Worm (Caenorhabditis elegans) whole organism, early embryonic: Measurements from ENCODE around the gene Y39A3A.2.

Experiments
- B0310.2 ChIP-seq: sonication (generic microtip); optimal IDR thresholded peaks from 2 replicates; lab custom pipeline; 2016; ENCODE audit warnings: mild to moderate bottlenecking, missing genetic modification characterization, missing compliant biosample characterization
- aly-1 ChIP-seq: sonication (generic microtip); optimal IDR thresholded peaks from 2 replicates; lab custom pipeline; 2016; ENCODE audit warnings: missing genetic modification characterization, missing compliant biosample characterization
- ama-1 ChIP-seq: fragments of 150-350 bp; optimal IDR thresholded peaks from 2 replicates; lab custom pipeline; 2014
- ceh-36 ChIP-seq: sonication (generic microtip); optimal IDR thresholded peaks from 2 replicates; lab custom pipeline; 2016; ENCODE audit warnings: missing genetic modification characterization, inconsistent platforms, missing compliant biosample characterization
- ets-7 ChIP-seq: sonication (generic microtip); optimal IDR thresholded peaks from 2 replicates; lab custom pipeline; 2016; ENCODE audit warnings: missing genotype, missing genetic modification characterization, missing compliant biosample characterization
- flt-1 ChIP-seq: fragments of 200-800 bp; sonication (Bioruptor generic); IDR thresholded peaks from 2 replicates; pipeline ENCODE4 v1.3.6; 2022; ENCODE audit warnings: missing genetic modification characterization, missing compliant biosample characterization
- hmbx-1 ChIP-seq: sonication (generic microtip); optimal IDR thresholded peaks from 2 replicates; lab custom pipeline; 2016; ENCODE audit warnings: mild to moderate bottlenecking, missing genetic modification characterization, missing compliant biosample characterization
- hmg-4 ChIP-seq: fragments of 200-800 bp; sonication (Bioruptor generic); optimal IDR thresholded peaks from 2 replicates; lab custom pipeline; 2018; ENCODE audit warnings: mild to moderate bottlenecking, missing genetic modification characterization, missing compliant biosample characterization
- hnd-1 ChIP-seq: sonication (generic microtip); optimal IDR thresholded peaks from 2 replicates; lab custom pipeline; 2016; ENCODE audit warnings: missing genetic modification characterization, missing compliant biosample characterization
- scrt-1 ChIP-seq: fragments of 200-800 bp; sonication (Bioruptor generic); IDR thresholded peaks from 2 replicates; pipeline ENCODE4 v1.3.6; 2022; ENCODE audit warnings: missing genetic modification characterization, missing compliant biosample characterization
- sea-1 ChIP-seq: fragments of 200-800 bp; sonication (Bioruptor generic); conservative IDR thresholded peaks from 2 replicates; pipeline ENCODE4 v1.3.6; 2022; ENCODE audit warnings: missing genetic modification characterization, missing compliant biosample characterization
- tbx-11 ChIP-seq: fragments of 200-800 bp; sonication (Bioruptor generic); IDR thresholded peaks from 2 replicates; pipeline ENCODE4 v1.3.6; 2022; ENCODE audit warnings: missing genetic modification characterization, missing compliant biosample characterization
- tbx-37 ChIP-seq: fragments of 200-800 bp; sonication (Bioruptor generic); conservative IDR thresholded peaks from 2 replicates; pipeline ENCODE4 v1.3.6; 2022; ENCODE audit warnings: missing genetic modification reagents, missing genetic modification characterization, missing compliant biosample characterization
- tra-4 ChIP-seq: sonication (generic microtip); optimal IDR thresholded peaks from 2 replicates; lab custom pipeline; 2017; ENCODE audit warnings: missing genetic modification characterization, missing compliant biosample characterization

DNA sequence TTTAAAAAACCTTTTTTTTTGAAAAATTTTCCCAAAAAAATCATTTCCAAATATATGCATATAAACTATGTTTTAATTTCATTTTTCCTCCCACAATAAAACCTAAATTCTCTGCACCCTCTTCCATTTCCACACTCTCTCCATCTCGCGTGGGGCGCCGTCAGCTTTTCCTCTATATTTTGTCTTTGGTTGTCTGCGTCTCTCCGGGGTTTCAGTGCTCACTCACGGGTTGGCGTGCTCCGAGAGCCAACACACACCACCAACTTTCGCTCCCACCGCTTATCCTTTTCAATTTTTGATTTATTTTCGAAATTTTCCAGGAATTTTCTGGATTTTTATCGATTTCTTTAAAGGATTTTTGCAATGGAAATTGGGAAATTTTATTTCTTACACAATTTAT, 32.0 kb upstream of the Y39A3A.2 start:
- TF ChIP-seq tra-4 (tag; lab: Kevin White, UChicago) = no peak
- TF ChIP-seq flt-1 = no peak
- no peak for TF ChIP-seq tbx-11 (GFP tag; lab: Robert Waterston, UW)
- TF ChIP-seq ama-1 (lab: Kevin White, UChicago) = no peak
- TF ChIP-seq aly-1 (tag; lab: Kevin White, UChicago) = no peak
- TF ChIP-seq scrt-1 = no peak
- no peak for TF ChIP-seq sea-1 (GFP tag; lab: Robert Waterston, UW)
- no peak for TF ChIP-seq hmbx-1 (tag; lab: Kevin White, UChicago)
- TF ChIP-seq ets-7 (tag; lab: Kevin White, UChicago) = no peak
- no peak for TF ChIP-seq B0310.2 (tag; lab: Kevin White, UChicago)
- no peak for TF ChIP-seq hmg-4 (GFP tag; lab: Kevin White, UChicago)
- no peak for TF ChIP-seq tbx-37 (GFP tag; lab: Robert Waterston, UW)
- TF ChIP-seq ceh-36 = no peak
- TF ChIP-seq hnd-1 (tag; lab: Kevin White, UChicago) = no peak
